Worm (Caenorhabditis elegans): ENCODE results near the gene F57A8.1.

ce11 chrV:10035586-10035985, 1.6 kb upstream of the F57A8.1 start:
- no peak for TF ChIP-seq ama-1 (optimal IDR thresholded peaks at IDR 0.05)
- TF ChIP-seq ama-1 (GFP tag; optimal IDR thresholded peaks at IDR 0.05): no peak
- TF ChIP-seq unc-130 (GFP tag; optimal IDR thresholded peaks at IDR 0.05): no peak
- no peak for TF ChIP-seq somi-1 (GFP tag; optimal IDR thresholded peaks at IDR 0.05)

Measured in whole organism, young adult.